Fruit fly (Drosophila melanogaster): ENCODE measurements around the gene CG9632.

The CG9632 gene

dm6 chr3R:15834375-15835031 is 25.5 kb upstream of the CG9632 start, which contains the start of the genes CG43317 and Arpc3A (continued):
- TF ChIP-seq Sry-δ (GFP tag; optimal IDR thresholded peaks at IDR 0.05) (peak; percentile 48), CG2120 (GFP tag; optimal IDR thresholded peaks at IDR 0.05) (peak; percentile 4), CG2129 (GFP tag; IDR thresholded peaks at IDR 0.05; ENCODE audit: partially characterized antibody) (no peak), CG3995 (GFP tag; optimal IDR thresholded peaks at IDR 0.05) (peak; percentile 48), stwl (tag; optimal IDR thresholded peaks at IDR 0.05) (peak; percentile 69), CG9215 (GFP tag; IDR thresholded peaks at IDR 0.05) (no peak), Six4 (GFP tag; optimal IDR thresholded peaks at IDR 0.05) (no peak), Dfd (GFP tag; optimal IDR thresholded peaks at IDR 0.05) (no peak), CG15011 (GFP tag; optimal IDR thresholded peaks at IDR 0.05) (no peak), CG3163 (GFP tag; optimal IDR thresholded peaks at IDR 0.05) (no peak), CG13287 (GFP tag; IDR thresholded peaks at IDR 0.05; ENCODE audit: partially characterized antibody) (peak; percentile 42), H15 (GFP tag; IDR thresholded peaks at IDR 0.05) (no peak), CG12104 (GFP tag; optimal IDR thresholded peaks at IDR 0.05) (no peak), Dll (GFP tag; IDR thresholded peaks at IDR 0.05; ENCODE audit: partially characterized antibody) (peak; percentile 50; the same call in 2 of the 4 replicates), row (GFP tag; IDR thresholded peaks at IDR 0.05) (peak; percentile 17; the same call in 1 of the 3 replicates), CG9437 (GFP tag; optimal IDR thresholded peaks at IDR 0.05) (no peak), chn (GFP tag; optimal IDR thresholded peaks at IDR 0.05) (no peak), Ets65A (GFP tag) (no peak), CG1792 (GFP tag; optimal IDR thresholded peaks at IDR 0.05) (no peak), CG13123 (GFP tag; optimal IDR thresholded peaks at IDR 0.05) (no peak), E2f1 (GFP tag; IDR thresholded peaks at IDR 0.05) (no peak), CG15514 (GFP tag; optimal IDR thresholded peaks at IDR 0.05) (peak; percentile 9), CG2712 (tag; optimal IDR thresholded peaks at IDR 0.05) (peak; percentile 6), sug (tag; optimal IDR thresholded peaks at IDR 0.05) (peak; percentile 91), NK7.1 (GFP tag; optimal IDR thresholded peaks at IDR 0.05) (no peak), Nf-YB (GFP tag; optimal IDR thresholded peaks at IDR 0.05) (no peak), CG17328 (GFP tag; IDR thresholded peaks at IDR 0.05) (no peak), trem (tag; optimal IDR thresholded peaks at IDR 0.05) (peak; percentile 40), MBD-R2 (GFP tag; IDR thresholded peaks at IDR 0.05) (peak; percentile 51), pnt (GFP tag; optimal IDR thresholded peaks at IDR 0.05) (no peak), CG6791 (GFP tag; IDR thresholded peaks at IDR 0.05; ENCODE audit: partially characterized antibody) (peak; percentile 14; the same call in 1 of the 3 replicates), Dref (GFP tag; IDR thresholded peaks at IDR 0.05) (peak; percentile 63), eyg (GFP tag; optimal IDR thresholded peaks at IDR 0.05) (no peak), gfzf (GFP tag; optimal IDR thresholded peaks at IDR 0.05) (peak; percentile 41)

dm6 chr3R:15836864-15837824 is 22.9 kb upstream of the CG9632 start, which contains the start of the genes ND-23 and spn-E:
ND-23 (minus strand) TSS chr3R:15837117.
spn-E (plus strand) TSS chr3R:15837419.
- TF ChIP-seq CG13775 (GFP tag; optimal IDR thresholded peaks at IDR 0.05): peak; percentile 56
- TF ChIP-seq grau (tag; optimal IDR thresholded peaks at IDR 0.05): peak; percentile 68
- peak; percentile 49 for TF ChIP-seq CG33557 (GFP tag; optimal IDR thresholded peaks at IDR 0.05)
- no peak for TF ChIP-seq lov (optimal IDR thresholded peaks at IDR 0.05)
- no peak for TF ChIP-seq lov (GFP tag; IDR thresholded peaks at IDR 0.05)
- TF ChIP-seq NC2β (GFP tag; optimal IDR thresholded peaks at IDR 0.05): no peak
- peak; percentile 57 for TF ChIP-seq Hmr (GFP tag; optimal IDR thresholded peaks at IDR 0.05)
- no peak for TF ChIP-seq gro (GFP tag; optimal IDR thresholded peaks at IDR 0.05)
- no peak for TF ChIP-seq CG4707 (GFP tag; optimal IDR thresholded peaks at IDR 0.05)
- TF ChIP-seq bbx (GFP tag; IDR thresholded peaks at IDR 0.05; ENCODE audit: partially characterized antibody): peak; percentile 64
- TF ChIP-seq tll (GFP tag; optimal IDR thresholded peaks at IDR 0.05): peak in 1 of 2 experiments; percentile 55
- TF ChIP-seq CG12659 (GFP tag; optimal IDR thresholded peaks at IDR 0.05): peak; percentile 74
- peak; percentile 67 for TF ChIP-seq CG15696 (tag; optimal IDR thresholded peaks at IDR 0.05)
- peak; percentile 77 for TF ChIP-seq CG16813 (GFP tag; IDR thresholded peaks at IDR 0.05; ENCODE audit: partially characterized antibody)
- peak; percentile 81 for TF ChIP-seq MESR4 (GFP tag; optimal IDR thresholded peaks at IDR 0.05)

Measured in whole organism, embryonic.